Worm (Caenorhabditis elegans): ENCODE measurements around the gene rpb-4.

The rpb-4 gene

ce11 chrII:7374980-7375379 is 685 bp downstream of the rpb-4 start, which contains the start of gene F43E2.1:
TSS of gene F43E2.1 (plus strand) at chrII:7375280.
- no peak for TF ChIP-seq ccch-3 (GFP tag; optimal IDR thresholded peaks at IDR 0.05)
- no peak for TF ChIP-seq nhr-120 (GFP tag; IDR thresholded peaks at IDR 0.05)
- TF ChIP-seq F57C9.4 (tag; optimal IDR thresholded peaks at IDR 0.05), result no peak
- TF ChIP-seq dpff-1 (tag; optimal IDR thresholded peaks at IDR 0.05), result no peak
- TF ChIP-seq D2030.7 (GFP tag; IDR thresholded peaks at IDR 0.05), result no peak
- TF ChIP-seq madf-10 (tag; optimal IDR thresholded peaks at IDR 0.05), result no peak
- TF ChIP-seq madf-3 (GFP tag; IDR thresholded peaks at IDR 0.05), result no peak
- no peak for TF ChIP-seq ztf-3 (GFP tag; optimal IDR thresholded peaks at IDR 0.05)
- no peak for TF ChIP-seq F23B12.7 (tag; optimal IDR thresholded peaks at IDR 0.05; ENCODE audit: insufficient read depth)

DNA sequence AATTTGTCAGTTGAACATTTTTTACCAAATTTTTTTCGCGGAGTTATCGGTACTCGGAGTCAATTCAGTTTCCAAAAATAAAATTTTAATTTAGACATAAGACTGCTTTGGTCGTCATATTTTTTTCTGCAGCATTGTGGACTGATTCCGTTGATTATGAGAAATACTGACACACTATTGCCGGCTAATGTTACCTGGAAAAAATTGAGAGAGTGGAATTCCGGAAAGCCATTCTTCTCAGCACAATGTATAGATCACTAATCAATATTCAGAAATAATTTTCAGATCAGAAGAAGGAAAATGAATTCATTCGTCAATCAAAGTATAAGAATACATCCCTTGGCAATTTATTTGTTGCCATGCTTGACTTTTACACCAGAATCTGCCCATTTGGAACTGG is 4.7 kb downstream of the rpb-4 start, which contains the start of gene C07D10.6:
Gene C07D10.6 (plus strand): TSS at position 301 of the 400 bp plus-strand sequence.
- TF ChIP-seq sdz-38 (tag; optimal IDR thresholded peaks at IDR 0.05) (no peak), F22D6.2 (tag; optimal IDR thresholded peaks at IDR 0.05) (no peak), zim-3 (tag; optimal IDR thresholded peaks at IDR 0.05) (no peak), K11D2.4 (GFP tag; IDR thresholded peaks at IDR 0.05) (no peak)

DNA sequence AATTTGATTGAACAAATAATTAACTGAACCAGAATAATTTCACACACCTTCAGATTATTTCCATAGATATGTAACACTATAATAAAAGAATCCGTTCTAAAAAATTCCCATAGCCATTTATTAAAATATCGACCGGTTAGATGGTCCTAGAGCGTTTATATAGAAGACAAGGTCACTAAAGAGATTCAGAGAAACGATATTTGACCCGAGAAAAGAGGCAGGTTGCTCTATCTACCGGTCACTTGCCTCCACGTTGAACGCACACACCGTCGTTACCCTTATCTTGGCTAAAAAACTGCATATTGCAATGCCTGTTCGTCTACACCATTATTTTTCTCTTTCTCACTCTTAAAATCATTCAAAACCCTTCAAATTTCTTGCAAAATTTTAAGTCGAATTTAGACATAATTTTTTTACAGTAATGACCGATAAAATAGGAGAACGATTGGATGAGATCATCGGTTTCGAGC is 6.9 kb downstream of the rpb-4 start, which contains the start of gene C07D10.5:
Gene C07D10.5 (plus strand): TSS at position 420 of the 470 bp plus-strand sequence.
- no peak for TF ChIP-seq rec-8 (tag; optimal IDR thresholded peaks at IDR 0.05)

DNA sequence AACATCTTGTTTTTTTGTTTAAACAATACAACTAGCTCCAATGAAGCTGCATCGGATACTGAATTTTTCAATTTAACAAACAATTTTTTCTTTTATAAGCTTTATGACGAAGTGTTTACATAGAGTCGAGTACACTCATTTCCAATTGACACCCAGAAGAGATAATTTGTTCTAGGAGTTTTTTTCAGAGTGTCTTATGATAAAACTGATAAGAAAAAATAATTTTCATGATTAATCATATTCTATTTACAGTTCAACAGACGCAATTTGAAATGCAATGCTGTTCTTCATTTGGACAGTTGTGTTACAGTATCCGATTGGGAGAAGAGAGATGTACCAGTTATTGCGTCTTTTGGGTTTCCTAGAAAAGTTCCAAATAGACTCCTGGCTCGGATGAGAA is 7.7 kb downstream of the rpb-4 start:
- TF ChIP-seq ztf-26 (tag; optimal IDR thresholded peaks at IDR 0.05) (no peak), hrde-1 (tag; optimal IDR thresholded peaks at IDR 0.05; ENCODE audit: borderline replicate concordance) (no peak), pha-4 (tag; optimal IDR thresholded peaks at IDR 0.05) (no peak), unc-62 (GFP tag; optimal IDR thresholded peaks at IDR 0.05) (peak; percentile 33), Y95B8A.8 (GFP tag; IDR thresholded peaks at IDR 0.05) (no peak), lin-26 (GFP tag; IDR thresholded peaks at IDR 0.05) (no peak), cebp-1 (GFP tag; IDR thresholded peaks at IDR 0.05) (no peak), cebp-1 (tag; optimal IDR thresholded peaks at IDR 0.05) (no peak), unc-130 (GFP tag; optimal IDR thresholded peaks at IDR 0.05) (no peak), lin-40 (tag; optimal IDR thresholded peaks at IDR 0.05) (no peak), cebp-2 (GFP tag; IDR thresholded peaks at IDR 0.05) (no peak), nhr-27 (tag; optimal IDR thresholded peaks at IDR 0.05) (no peak), B0261.1 (tag; optimal IDR thresholded peaks at IDR 0.05) (no peak), ekl-4 (GFP tag; IDR thresholded peaks at IDR 0.05) (no peak), dpl-1 (GFP tag; optimal IDR thresholded peaks at IDR 0.05) (no peak), zfh-2 (GFP tag; conservative IDR thresholded peaks at IDR 0.05) (no peak), nhr-80 (tag; optimal IDR thresholded peaks at IDR 0.05) (peak; percentile 68)

DNA sequence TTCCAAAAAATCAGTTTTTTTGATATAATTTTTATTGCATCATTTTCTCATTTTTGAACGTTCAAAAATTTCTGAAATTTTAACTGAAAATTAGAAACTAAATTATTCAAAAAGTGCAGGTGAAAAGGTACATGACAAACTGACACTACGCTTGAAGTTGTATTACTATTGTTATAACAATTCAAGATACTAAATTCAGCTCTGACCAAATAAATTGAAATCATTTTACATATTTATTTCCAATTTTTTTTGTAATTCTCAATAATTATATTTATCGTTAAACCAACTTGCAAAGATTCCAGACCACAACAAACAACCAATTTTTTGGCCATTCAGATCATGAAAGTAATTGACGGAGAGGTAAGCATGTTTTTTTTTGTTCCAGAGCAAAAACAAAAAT is 11.1 kb downstream of the rpb-4 start, which contains the start of gene sre-3:
Gene sre-3 (plus strand): TSS at position 301 of the 400 bp plus-strand sequence.
- no peak for TF ChIP-seq B0035.1 (tag; optimal IDR thresholded peaks at IDR 0.05)
- no peak for TF ChIP-seq mes-4 (tag; optimal IDR thresholded peaks at IDR 0.05)
- no peak for TF ChIP-seq ztf-22 (GFP tag; optimal IDR thresholded peaks at IDR 0.05)
- no peak for TF ChIP-seq tbx-9 (tag; optimal IDR thresholded peaks at IDR 0.05; ENCODE audit: borderline replicate concordance)
- TF ChIP-seq fkh-3 (tag; optimal IDR thresholded peaks at IDR 0.05), result no peak
- TF ChIP-seq ceh-27 (GFP tag; optimal IDR thresholded peaks at IDR 0.05), result no peak
- no peak for TF ChIP-seq zim-3 (tag; optimal IDR thresholded peaks at IDR 0.05)
- no peak for TF ChIP-seq T07F8.4 (tag; optimal IDR thresholded peaks at IDR 0.05)
- no peak for TF ChIP-seq snpc-1.1 (tag; optimal IDR thresholded peaks at IDR 0.05; ENCODE audit: insufficient read depth)
- no peak for TF ChIP-seq ztf-18 (tag; optimal IDR thresholded peaks at IDR 0.05)
- TF ChIP-seq zfh-2 (GFP tag; conservative IDR thresholded peaks at IDR 0.05), result no peak
- no peak for TF ChIP-seq akir-1 (GFP tag; optimal IDR thresholded peaks at IDR 0.05)
- TF ChIP-seq ztf-28 (GFP tag; IDR thresholded peaks at IDR 0.05), result no peak

Data from whole organism, young adult.